Worm (Caenorhabditis elegans) whole organism, L1 larva: ENCODE data around the gene sip-1.

Source experiments
- alr-1 ChIP-seq: fragments of 200-800 bp; sonication (Bioruptor generic); optimal IDR thresholded peaks from 2 replicates; lab custom pipeline; 2018; ENCODE audit warnings: borderline replicate concordance, mild to moderate bottlenecking, missing genetic modification characterization, missing compliant biosample characterization
- elt-2 ChIP-seq: sonication (generic microtip); optimal IDR thresholded peaks from 2 replicates; lab custom pipeline; 2016; ENCODE audit warnings: missing genetic modification characterization, mild to moderate bottlenecking, inconsistent platforms, missing compliant biosample characterization, missing genetic modification reagents
- lin-35 ChIP-seq, 2 experiments: fragments of 150-350 bp; optimal IDR thresholded peaks; 2 replicates each; lab custom pipeline; 2014; ENCODE audit warnings: missing biosample characterization in 2 of 2, missing genetic modification characterization in 2 of 2, missing genetic modification reagents in 2 of 2
- snpc-4 ChIP-seq: fragments of 150-350 bp; optimal IDR thresholded peaks from 2 replicates; lab custom pipeline; 2014; ENCODE audit warnings: missing biosample characterization, missing genetic modification characterization
- tbx-2 ChIP-seq: sonication (generic microtip); optimal IDR thresholded peaks from 2 replicates; lab custom pipeline; 2016; ENCODE audit warnings: missing genetic modification characterization, missing compliant biosample characterization

- peak in 1 of 2 experiments; percentile 23 for TF ChIP-seq lin-35 (GFP tag; optimal IDR thresholded peaks at IDR 0.05; lab: Kevin White, UChicago)
- no peak for TF ChIP-seq tbx-2 (tag; lab: Kevin White, UChicago)
- TF ChIP-seq alr-1 (tag; lab: Kevin White, UChicago), result no peak
- no peak for TF ChIP-seq elt-2 (tag; lab: Kevin White, UChicago)
- no peak for TF ChIP-seq snpc-4 (tag; lab: Kevin White, UChicago)
These were observed 19.3 kb upstream of the sip-1 start for ce11 chrIII:10525927-10526326.
